Fruit fly (Drosophila melanogaster): ENCODE results near the gene CG13723.

The CG13723 gene

dm6 chr3L:17238129-17238732 lies 26.0 kb upstream of the CG13723 start, which contains the start of gene Rbp6 (continued):
- TF ChIP-seq Hand (GFP tag; optimal IDR thresholded peaks at IDR 0.05), result no peak
- no peak for TF ChIP-seq wor (GFP tag; IDR thresholded peaks at IDR 0.05)
- TF ChIP-seq D19A (tag; optimal IDR thresholded peaks at IDR 0.05), result no peak
- no peak for TF ChIP-seq repo (GFP tag; optimal IDR thresholded peaks at IDR 0.05)
- TF ChIP-seq Dp (GFP tag; optimal IDR thresholded peaks at IDR 0.05), result no peak
- TF ChIP-seq CG8089 (GFP tag; optimal IDR thresholded peaks at IDR 0.05), result no peak
- TF ChIP-seq Hsf (GFP tag; optimal IDR thresholded peaks at IDR 0.05), result peak; percentile 47
- no peak for TF ChIP-seq CG17802 (tag; optimal IDR thresholded peaks at IDR 0.05)
- TF ChIP-seq D19B (GFP tag; optimal IDR thresholded peaks at IDR 0.05), result no peak
- no peak for TF ChIP-seq oc (tag; optimal IDR thresholded peaks at IDR 0.05)
- TF ChIP-seq gro (GFP tag; optimal IDR thresholded peaks at IDR 0.05), result no peak
- peak; percentile 70 for TF ChIP-seq Drgx (GFP tag; IDR thresholded peaks at IDR 0.05)
- TF ChIP-seq Hey (tag; optimal IDR thresholded peaks at IDR 0.05), result no peak
- no peak for TF ChIP-seq Dek (tag; optimal IDR thresholded peaks at IDR 0.05)
- TF ChIP-seq CG15696 (tag; optimal IDR thresholded peaks at IDR 0.05), result no peak
- TF ChIP-seq ap (GFP tag; IDR thresholded peaks at IDR 0.05), result no peak
- peak; percentile 46; the same call in 2 of the 3 replicates for TF ChIP-seq zfh1 (GFP tag; IDR thresholded peaks at IDR 0.05)
- TF ChIP-seq sim (GFP tag; IDR thresholded peaks at IDR 0.05), result peak; percentile 8; the same call in 1 of the 2 replicates
- no peak for TF ChIP-seq Myb (GFP tag; optimal IDR thresholded peaks at IDR 0.05)
- no peak for TF ChIP-seq emc (GFP tag; optimal IDR thresholded peaks at IDR 0.05)
- TF ChIP-seq trem (tag; optimal IDR thresholded peaks at IDR 0.05), result no peak
- TF ChIP-seq nom (GFP tag; optimal IDR thresholded peaks at IDR 0.05), result peak; percentile 1
- no peak for TF ChIP-seq nerfin-2 (GFP tag; IDR thresholded peaks at IDR 0.05; ENCODE audit: partially characterized antibody)
- peak; percentile 91 for TF ChIP-seq sens (GFP tag)
- TF ChIP-seq CG15514 (GFP tag; optimal IDR thresholded peaks at IDR 0.05), result peak; percentile 21
- peak; percentile 42 to 70 for TF ChIP-seq Trl (optimal IDR thresholded peaks at IDR 0.05)
- TF ChIP-seq Trl (GFP tag; optimal IDR thresholded peaks at IDR 0.05), result no peak
- TF ChIP-seq zfh2 (GFP tag; optimal IDR thresholded peaks at IDR 0.05), result no peak
- no peak for TF ChIP-seq mirr (GFP tag; optimal IDR thresholded peaks at IDR 0.05)
- TF ChIP-seq gcm2 (GFP tag; optimal IDR thresholded peaks at IDR 0.05), result no peak
- TF ChIP-seq ken (GFP tag; IDR thresholded peaks at IDR 0.05), result no peak
- TF ChIP-seq ac (GFP tag; optimal IDR thresholded peaks at IDR 0.05), result no peak
- TF ChIP-seq ci (GFP tag; IDR thresholded peaks at IDR 0.05), result peak; percentile 38
- no peak for TF ChIP-seq CG7987 (GFP tag; optimal IDR thresholded peaks at IDR 0.05)
- TF ChIP-seq sisA (GFP tag; IDR thresholded peaks at IDR 0.05), result no peak
- peak in 1 of 2 experiments; percentile 18 for TF ChIP-seq dpn (GFP tag; optimal IDR thresholded peaks at IDR 0.05)
- no peak for TF ChIP-seq maf-S (GFP tag; optimal IDR thresholded peaks at IDR 0.05)
- no peak for TF ChIP-seq jigr1 (GFP tag; IDR thresholded peaks at IDR 0.05)
- no peak for TF ChIP-seq dmrt11E (tag; optimal IDR thresholded peaks at IDR 0.05)
- TF ChIP-seq CG7372 (GFP tag; IDR thresholded peaks at IDR 0.05), result no peak
- no peak for TF ChIP-seq Ptx1 (GFP tag; IDR thresholded peaks at IDR 0.05)
- no peak for TF ChIP-seq CG32532 (GFP tag; IDR thresholded peaks at IDR 0.05)
- no peak for TF ChIP-seq CG4282 (GFP tag; optimal IDR thresholded peaks at IDR 0.05)
- TF ChIP-seq CG8388 (GFP tag; optimal IDR thresholded peaks at IDR 0.05), result no peak
- TF ChIP-seq tio (GFP tag; optimal IDR thresholded peaks at IDR 0.05), result no peak
- no peak for TF ChIP-seq Chrac-16 (GFP tag; optimal IDR thresholded peaks at IDR 0.05)
- no peak for TF ChIP-seq Dip3 (GFP tag; optimal IDR thresholded peaks at IDR 0.05)
- no peak for TF ChIP-seq lov (optimal IDR thresholded peaks at IDR 0.05)
- no peak for TF ChIP-seq lov (GFP tag; IDR thresholded peaks at IDR 0.05)
- TF ChIP-seq CG4707 (GFP tag; optimal IDR thresholded peaks at IDR 0.05), result no peak
- no peak for TF ChIP-seq Doc3 (GFP tag; IDR thresholded peaks at IDR 0.05; ENCODE audit: partially characterized antibody)
- TF ChIP-seq BtbVII (GFP tag; optimal IDR thresholded peaks at IDR 0.05), result no peak
